Worm (Caenorhabditis elegans): ENCODE measurements around the gene oct-2.

- no peak for TF ChIP-seq sox-4 (tag; optimal IDR thresholded peaks at IDR 0.05)
- TF ChIP-seq nhr-12 (tag; optimal IDR thresholded peaks at IDR 0.05) = no peak
- no peak for TF ChIP-seq pag-3 (tag; optimal IDR thresholded peaks at IDR 0.05; ENCODE audit: borderline replicate concordance, insufficient read depth)
- TF ChIP-seq pqm-1 (tag; optimal IDR thresholded peaks at IDR 0.05) = no peak
- TF ChIP-seq Y116A8C.19 (tag; optimal IDR thresholded peaks at IDR 0.05; ENCODE audit: borderline replicate concordance) = no peak
- TF ChIP-seq nhr-77 (tag; optimal IDR thresholded peaks at IDR 0.05) = no peak
- no peak for TF ChIP-seq egl-13 (tag; optimal IDR thresholded peaks at IDR 0.05)
- TF ChIP-seq ama-1 (optimal IDR thresholded peaks at IDR 0.05) = no peak
- no peak for TF ChIP-seq hlh-4 (tag; optimal IDR thresholded peaks at IDR 0.05)
Measured at ce11 chrX:11346155-11346554, at the start of gene oct-2.
